Fruit fly (Drosophila melanogaster) whole organism, prepupa: ENCODE data around the gene Ir76a.

ENCODE experiments used
- Blimp-1 ChIP-seq: fragments of 200-800 bp; sonication (Bioruptor generic); optimal IDR thresholded peaks from 3 replicates; lab custom pipeline; 2017; ENCODE audit warnings: missing biosample characterization, missing genetic modification characterization, mild to moderate bottlenecking, moderate library complexity, missing genetic modification reagents
- CG10631 ChIP-seq: fragments of 200-800 bp; sonication (Bioruptor generic); optimal IDR thresholded peaks from 2 replicates; lab custom pipeline; 2016; ENCODE audit warnings: missing biosample characterization, missing genetic modification characterization
- CG11762 ChIP-seq: fragments of 200-800 bp; sonication (Bioruptor generic); optimal IDR thresholded peaks from 3 replicates; lab custom pipeline; 2016; ENCODE audit warnings: missing biosample characterization, missing genetic modification characterization; ENCODE audit not compliant: insufficient read depth
- CG11902 ChIP-seq: fragments of 200-800 bp; sonication (Bioruptor generic); optimal IDR thresholded peaks from 3 replicates; lab custom pipeline; 2016; ENCODE audit warnings: missing biosample characterization, missing genetic modification characterization
- CG16779 ChIP-seq: fragments of 200-800 bp; sonication (Bioruptor generic); optimal IDR thresholded peaks from 3 replicates; lab custom pipeline; 2017; ENCODE audit warnings: missing biosample characterization, mild to moderate bottlenecking, missing genetic modification characterization
- CG3032 ChIP-seq: fragments of 200-800 bp; optimal IDR thresholded peaks from 2 replicates; lab custom pipeline; 2019; ENCODE audit warnings: missing biosample characterization, mild to moderate bottlenecking, missing genetic modification characterization, moderate library complexity
- CG31627 ChIP-seq: fragments of 200-800 bp; sonication (Bioruptor generic); optimal IDR thresholded peaks from 3 replicates; lab custom pipeline; 2016; ENCODE audit warnings: missing biosample characterization, missing genetic modification characterization
- CG32006 ChIP-seq: fragments of 200-800 bp; sonication (Bioruptor generic); optimal IDR thresholded peaks from 3 replicates; lab custom pipeline; 2017; ENCODE audit warnings: missing biosample characterization, mild to moderate bottlenecking, missing genetic modification characterization
- CG34406 ChIP-seq: fragments of 200-800 bp; sonication (Bioruptor generic); optimal IDR thresholded peaks from 3 replicates; lab custom pipeline; 2016; ENCODE audit warnings: missing biosample characterization, missing genetic modification characterization
- CG4318 ChIP-seq: fragments of 200-800 bp; sonication (Bioruptor generic); optimal IDR thresholded peaks from 3 replicates; lab custom pipeline; 2017; ENCODE audit warnings: missing biosample characterization, mild to moderate bottlenecking, missing genetic modification characterization
- CG6163 ChIP-seq: fragments of 200-800 bp; sonication (Bioruptor generic); IDR thresholded peaks from 3 replicates; pipeline ENCODE4 v1.3.6; 2022; ENCODE audit warnings: missing biosample characterization, missing genetic modification characterization
- CG6276 ChIP-seq: fragments of 200-800 bp; sonication (Bioruptor generic); optimal IDR thresholded peaks from 2 replicates; lab custom pipeline; 2017; ENCODE audit warnings: missing biosample characterization, mild to moderate bottlenecking, missing genetic modification characterization
- CG6792 ChIP-seq: fragments of 200-800 bp; sonication (Bioruptor generic); optimal IDR thresholded peaks from 3 replicates; lab custom pipeline; 2016; ENCODE audit warnings: missing biosample characterization, missing genetic modification characterization
- CG6808 ChIP-seq: fragments of 200-800 bp; sonication (Bioruptor generic); optimal IDR thresholded peaks from 3 replicates; lab custom pipeline; 2017; ENCODE audit warnings: missing biosample characterization, missing genetic modification characterization, mild to moderate bottlenecking, moderate library complexity, missing genetic modification reagents
- CG6854 ChIP-seq: fragments of 200-800 bp; sonication (Bioruptor generic); optimal IDR thresholded peaks from 2 replicates; lab custom pipeline; 2017; ENCODE audit warnings: missing biosample characterization, mild to moderate bottlenecking, missing genetic modification characterization
- CG7368 ChIP-seq: fragments of 200-800 bp; sonication (Bioruptor generic); optimal IDR thresholded peaks from 3 replicates; lab custom pipeline; 2016; ENCODE audit warnings: missing biosample characterization, missing genetic modification characterization
- CG8119 ChIP-seq: fragments of 200-800 bp; sonication (Bioruptor generic); IDR thresholded peaks from 3 replicates; pipeline ENCODE4 v1.3.6; 2022; ENCODE audit warnings: missing biosample characterization, missing genetic modification characterization
- CG8632 ChIP-seq: fragments of 200-800 bp; sonication (Bioruptor generic); optimal IDR thresholded peaks from 3 replicates; lab custom pipeline; 2016; ENCODE audit warnings: missing biosample characterization, missing genetic modification characterization
- CG9139 ChIP-seq: fragments of 200-800 bp; sonication (Bioruptor generic); optimal IDR thresholded peaks from 3 replicates; lab custom pipeline; 2017; ENCODE audit warnings: missing biosample characterization, mild to moderate bottlenecking, missing genetic modification characterization
- Eip75B ChIP-seq: fragments of 200-800 bp; sonication (Bioruptor generic); optimal IDR thresholded peaks from 3 replicates; lab custom pipeline; 2016; ENCODE audit warnings: missing biosample characterization, missing genetic modification characterization
- Eip93F ChIP-seq: fragments of 200-800 bp; sonication (Bioruptor generic); optimal IDR thresholded peaks from 2 replicates; lab custom pipeline; 2016; ENCODE audit warnings: missing biosample characterization, mild to moderate bottlenecking, missing genetic modification characterization
- Ets96B ChIP-seq: fragments of 200-800 bp; optimal IDR thresholded peaks from 2 replicates; lab custom pipeline; 2019; ENCODE audit warnings: missing biosample characterization, mild to moderate bottlenecking, missing genetic modification characterization, moderate library complexity
- Hr38 ChIP-seq: sonication (Bioruptor generic); optimal IDR thresholded peaks from 2 replicates; lab custom pipeline; 2016; ENCODE audit warnings: missing biosample characterization, missing genetic modification characterization
- Hr39 ChIP-seq: fragments of 200-800 bp; sonication (Bioruptor generic); optimal IDR thresholded peaks from 2 replicates; lab custom pipeline; 2016; ENCODE audit warnings: missing biosample characterization, missing genetic modification characterization
- Hr4 ChIP-seq: fragments of 200-800 bp; sonication (Bioruptor generic); optimal IDR thresholded peaks from 3 replicates; lab custom pipeline; 2016; ENCODE audit warnings: missing biosample characterization, missing genetic modification characterization
- Lpt ChIP-seq: fragments of 200-800 bp; sonication (Bioruptor generic); optimal IDR thresholded peaks from 3 replicates; lab custom pipeline; 2016; ENCODE audit warnings: missing biosample characterization, missing genetic modification characterization
- Met ChIP-seq: fragments of 200-800 bp; sonication (Bioruptor generic); optimal IDR thresholded peaks from 3 replicates; lab custom pipeline; 2016; ENCODE audit warnings: missing biosample characterization, missing genetic modification characterization
- OdsH ChIP-seq: fragments of 200-800 bp; sonication (Bioruptor generic); optimal IDR thresholded peaks from 3 replicates; lab custom pipeline; 2016; ENCODE audit warnings: missing biosample characterization, missing genetic modification characterization
- Smox ChIP-seq: fragments of 200-800 bp; sonication (Bioruptor generic); optimal IDR thresholded peaks from 3 replicates; lab custom pipeline; 2016; ENCODE audit warnings: missing biosample characterization, missing genetic modification characterization
- Sox14 ChIP-seq: fragments of 200-800 bp; sonication (Bioruptor generic); optimal IDR thresholded peaks from 3 replicates; lab custom pipeline; 2016; ENCODE audit warnings: missing biosample characterization, missing genetic modification characterization
- achi ChIP-seq: fragments of 200-800 bp; sonication (Bioruptor generic); optimal IDR thresholded peaks from 3 replicates; lab custom pipeline; 2016; ENCODE audit warnings: missing biosample characterization, missing genetic modification characterization
- cyc ChIP-seq: fragments of 200-800 bp; sonication (Bioruptor generic); optimal IDR thresholded peaks from 3 replicates; lab custom pipeline; 2016; ENCODE audit warnings: missing biosample characterization, missing genetic modification characterization
- dac ChIP-seq: fragments of 200-800 bp; sonication (Bioruptor generic); optimal IDR thresholded peaks from 2 replicates; lab custom pipeline; 2017; ENCODE audit warnings: missing biosample characterization, mild to moderate bottlenecking, missing genetic modification characterization
- eg ChIP-seq: fragments of 200-800 bp; sonication (Bioruptor generic); IDR thresholded peaks from 3 replicates; pipeline ENCODE4 v1.3.6; 2022; ENCODE audit warnings: missing biosample characterization, missing genetic modification characterization
- esn ChIP-seq: fragments of 200-800 bp; sonication (Bioruptor generic); optimal IDR thresholded peaks from 2 replicates; lab custom pipeline; 2016; ENCODE audit warnings: missing biosample characterization, mild to moderate bottlenecking, missing genetic modification characterization, moderate library complexity
- fkh ChIP-seq: fragments of 200-800 bp; sonication (Bioruptor generic); optimal IDR thresholded peaks from 3 replicates; lab custom pipeline; 2017; ENCODE audit warnings: missing biosample characterization, mild to moderate bottlenecking, missing genetic modification characterization, moderate library complexity
- lz ChIP-seq: fragments of 200-800 bp; sonication (Bioruptor generic); optimal IDR thresholded peaks from 3 replicates; lab custom pipeline; 2016; ENCODE audit warnings: missing biosample characterization, missing genetic modification characterization
- pdm3 ChIP-seq: fragments of 200-800 bp; sonication (Bioruptor generic); optimal IDR thresholded peaks from 3 replicates; lab custom pipeline; 2016; ENCODE audit warnings: missing biosample characterization, missing genetic modification characterization
- salr ChIP-seq, 2 experiments: fragments of 200-800 bp; sonication (Bioruptor generic); optimal IDR thresholded peaks; 3 replicates each; lab custom pipeline; 2016 to 2018; ENCODE audit warnings: missing biosample characterization in 2 of 2, missing genetic modification characterization in 2 of 2, mild to moderate bottlenecking in 1 of 2
- svp ChIP-seq: fragments of 200-800 bp; sonication (Bioruptor generic); peaks from one replicate; lab custom pipeline; 2016; ENCODE audit warnings: missing biosample characterization, missing genetic modification characterization
- vri ChIP-seq: fragments of 200-800 bp; sonication (Bioruptor generic); optimal IDR thresholded peaks from 3 replicates; lab custom pipeline; 2016; ENCODE audit warnings: missing biosample characterization, mild to moderate bottlenecking, missing genetic modification characterization

Ir76a gene

DNA sequence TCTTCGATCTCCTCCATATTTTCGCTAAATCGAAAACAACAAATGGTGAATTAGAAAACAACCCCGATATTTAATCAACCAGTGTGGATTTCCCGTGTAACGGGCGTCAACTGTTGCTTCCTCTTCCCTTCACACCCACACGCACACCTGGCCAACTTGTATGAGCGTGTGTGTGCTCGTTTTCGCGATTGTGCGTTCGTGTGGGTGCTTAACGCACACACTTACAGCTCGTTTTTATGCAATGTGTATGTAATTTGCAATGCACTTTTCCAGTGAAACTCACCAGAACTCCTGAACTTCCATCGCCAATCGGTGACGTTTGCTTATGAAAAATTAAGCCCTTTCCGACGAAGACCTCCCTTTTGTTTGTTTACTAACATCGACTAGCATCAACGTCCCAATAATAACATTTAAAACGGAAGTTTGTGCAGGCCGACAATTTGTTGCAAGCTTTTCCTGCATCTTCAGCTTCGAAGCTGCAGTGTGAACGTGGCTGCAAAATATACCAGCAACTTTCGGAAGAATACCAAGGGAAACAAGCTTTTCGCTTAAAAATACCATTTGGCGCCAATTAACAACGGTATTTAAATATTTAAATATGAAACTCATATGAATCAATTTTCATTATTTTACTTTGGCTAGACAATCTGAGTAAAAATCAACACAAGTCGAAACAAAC is 16.5 kb downstream of the Ir76a start, which contains the start of gene cyc (continued):
- TF ChIP-seq CG11902 (no peak), cyc (GFP tag; lab: Kevin White, UChicago) (no peak), CG8632 (GFP tag; lab: Kevin White, UChicago) (no peak), Smox (GFP tag; lab: Kevin White, UChicago) (no peak), vri (GFP tag; lab: Kevin White, UChicago) (no peak), Lpt (peak; percentile 44), CG6854 (GFP tag; lab: Kevin White, UChicago) (peak; percentile 74), Hr38 (GFP tag; lab: Kevin White, UChicago) (no peak), CG6276 (GFP tag; lab: Kevin White, UChicago) (no peak), CG3032 (tag; lab: Kevin White, UChicago) (no peak), CG6163 (peak; percentile 56; the same call in 2 of the 3 replicates), CG9139 (GFP tag; lab: Kevin White, UChicago) (no peak), CG7368 (GFP tag; lab: Kevin White, UChicago) (no peak), OdsH (no peak), CG6808 (GFP tag; lab: Kevin White, UChicago) (no peak), eg (peak; percentile 32; the same call in 1 of the 3 replicates), esn (GFP tag; lab: Kevin White, UChicago) (peak; percentile 38), svp (GFP tag; lab: Kevin White, UChicago) (no peak), Ets96B (tag; lab: Kevin White, UChicago) (no peak), Eip93F (no peak), CG34406 (no peak), Eip75B (GFP tag; lab: Kevin White, UChicago) (no peak), CG32006 (GFP tag; lab: Kevin White, UChicago) (no peak), Hr39 (no peak), fkh (GFP tag; lab: Kevin White, UChicago) (no peak), dac (peak; percentile 33), salr (GFP tag; optimal IDR thresholded peaks at IDR 0.05; lab: Kevin White, UChicago) (no peak), CG8119 (GFP tag; lab: Robert Waterston, UW) (peak; percentile 47; the same call in 2 of the 3 replicates), CG31627 (GFP tag; lab: Kevin White, UChicago) (peak; percentile 10), CG16779 (tag; lab: Kevin White, UChicago) (no peak), achi (GFP tag; lab: Kevin White, UChicago) (no peak), Met (no peak), CG11762 (no peak), CG6792 (GFP tag; lab: Kevin White, UChicago) (no peak), CG4318 (no peak), lz (GFP tag; lab: Kevin White, UChicago) (peak; percentile 28), CG10631 (GFP tag; lab: Kevin White, UChicago) (no peak), Blimp-1 (GFP tag; lab: Kevin White, UChicago) (peak; percentile 5), Sox14 (GFP tag; lab: Kevin White, UChicago) (no peak), Hr4 (GFP tag; lab: Kevin White, UChicago) (no peak), pdm3 (GFP tag; lab: Kevin White, UChicago) (no peak)
